Fruit fly (Drosophila melanogaster): ENCODE measurements around the gene CG3402.
A peak's percentile ranks its signal among the peaks of the same experiment; 100 is the strongest.

DNA sequence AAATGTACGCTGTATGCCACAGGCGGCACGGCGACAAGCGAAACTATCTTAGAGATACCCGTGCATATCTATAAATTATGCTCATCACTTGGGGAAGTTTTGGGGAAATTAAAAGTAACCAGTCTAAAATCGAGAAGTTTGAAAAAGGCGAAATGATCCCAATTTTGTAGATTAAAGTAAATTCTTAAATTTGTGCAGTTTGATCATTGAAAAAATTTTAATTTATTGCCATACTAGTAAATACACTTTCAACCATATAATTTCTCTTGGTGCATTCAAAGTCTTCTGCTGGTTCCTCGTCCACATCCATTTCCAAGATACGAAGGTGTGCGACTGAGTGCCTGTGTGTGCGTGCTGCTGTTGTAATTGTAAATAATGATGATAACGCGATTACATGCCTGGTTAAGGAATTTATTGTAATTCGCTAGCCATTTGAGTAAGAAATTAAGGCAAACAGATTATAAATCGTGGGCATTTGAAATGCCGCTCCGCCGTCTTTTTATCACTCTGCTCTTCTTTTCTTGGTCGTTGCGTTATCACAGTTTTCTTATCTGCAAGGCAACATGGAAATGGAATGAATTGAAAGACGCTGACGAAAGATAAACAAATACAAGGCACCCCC is 37.1 kb downstream of the CG3402 start:
- no peak for TF ChIP-seq Clk (GFP tag; optimal IDR thresholded peaks at IDR 0.05)
- peak; percentile 16 for TF ChIP-seq kay (GFP tag; ENCODE audit: borderline replicate concordance)
- TF ChIP-seq Hr96 (GFP tag; optimal IDR thresholded peaks at IDR 0.05): no peak
- no peak for TF ChIP-seq CG5204 (GFP tag; optimal IDR thresholded peaks at IDR 0.05)
- no peak for TF ChIP-seq bab1 (GFP tag; optimal IDR thresholded peaks at IDR 0.05)
- no peak for TF ChIP-seq CG14711 (tag; optimal IDR thresholded peaks at IDR 0.05)
- no peak for TF ChIP-seq Mnt (GFP tag; optimal IDR thresholded peaks at IDR 0.05)
- no peak for TF ChIP-seq pad (GFP tag; optimal IDR thresholded peaks at IDR 0.05)
- TF ChIP-seq cnc (optimal IDR thresholded peaks at IDR 0.05): no peak
- no peak for TF ChIP-seq tj (GFP tag; optimal IDR thresholded peaks at IDR 0.05)
- TF ChIP-seq CG7101 (tag; optimal IDR thresholded peaks at IDR 0.05): no peak
- TF ChIP-seq CG1620 (GFP tag; optimal IDR thresholded peaks at IDR 0.05): no peak
- TF ChIP-seq ovo (GFP tag; optimal IDR thresholded peaks at IDR 0.05): no peak

Measured in whole organism, adult.